Fruit fly (Drosophila melanogaster): ENCODE results near the gene Hmu.

DNA sequence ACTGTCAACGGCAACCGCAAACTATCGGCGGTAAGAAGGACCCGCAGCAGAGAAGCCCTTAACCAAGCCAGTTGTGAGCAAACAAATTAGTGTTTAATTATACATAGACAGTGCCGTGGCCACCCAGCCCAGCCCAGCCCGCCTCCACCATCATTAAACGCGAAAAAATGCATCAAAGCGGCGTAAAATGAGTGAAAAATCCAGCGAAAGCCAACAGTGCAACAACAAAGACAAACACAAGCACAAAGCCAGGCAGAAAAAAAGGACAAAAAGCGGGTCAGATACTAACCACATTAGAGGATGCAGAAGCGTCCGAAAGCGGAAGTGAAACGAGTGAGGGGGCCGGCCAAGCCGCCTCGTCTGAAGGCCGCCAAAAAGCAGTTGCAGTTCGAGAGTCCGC lies 51.8 kb downstream of the Hmu start, which contains the start of gene CG42534:
- TF ChIP-seq CG3995 (GFP tag; optimal IDR thresholded peaks at IDR 0.05) (no peak), en (GFP tag; optimal IDR thresholded peaks at IDR 0.05) (no peak), CG34224 (GFP tag; IDR thresholded peaks at IDR 0.05; ENCODE audit: partially characterized antibody) (no peak), CG4424 (GFP tag; optimal IDR thresholded peaks at IDR 0.05) (no peak), CG9609 (GFP tag; optimal IDR thresholded peaks at IDR 0.05) (no peak), HLHmδ (GFP tag; optimal IDR thresholded peaks at IDR 0.05) (no peak)

Measured in whole organism, embryonic.